Worm (Caenorhabditis elegans) whole organism, late embryonic: Measurements from ENCODE around the gene C36C9.6.

ENCODE experiments used
- ama-1 ChIP-seq: fragments of 150-350 bp; optimal IDR thresholded peaks from 2 replicates; lab custom pipeline; 2014
- ceh-2 ChIP-seq: sonication (generic microtip); optimal IDR thresholded peaks from 2 replicates; lab custom pipeline; 2016; ENCODE audit warnings: missing genotype, missing genetic modification characterization, missing compliant biosample characterization
- ceh-22 ChIP-seq: sonication (generic microtip); optimal IDR thresholded peaks from 2 replicates; lab custom pipeline; 2017; ENCODE audit warnings: missing biosample characterization, missing genetic modification characterization
- dmd-4 ChIP-seq: sonication (generic microtip); optimal IDR thresholded peaks from 2 replicates; lab custom pipeline; 2016; ENCODE audit warnings: borderline replicate concordance, missing genetic modification characterization, missing compliant biosample characterization
- eyg-1 ChIP-seq: sonication (generic microtip); optimal IDR thresholded peaks from 2 replicates; lab custom pipeline; 2016; ENCODE audit warnings: missing genotype, missing genetic modification characterization, missing compliant biosample characterization
- hlh-13 ChIP-seq: fragments of 200-800 bp; sonication (Bioruptor generic); optimal IDR thresholded peaks from 2 replicates; lab custom pipeline; 2018; ENCODE audit warnings: mild to moderate bottlenecking, missing genetic modification characterization, missing compliant biosample characterization
- hlh-6 ChIP-seq: sonication (generic microtip); optimal IDR thresholded peaks from 2 replicates; lab custom pipeline; 2016; ENCODE audit warnings: missing genotype, missing genetic modification characterization, missing compliant biosample characterization
- lim-6 ChIP-seq: sonication (generic microtip); optimal IDR thresholded peaks from 2 replicates; lab custom pipeline; 2016; ENCODE audit warnings: missing genetic modification characterization, missing compliant biosample characterization
- nhr-11 ChIP-seq: fragments of 150-350 bp; optimal IDR thresholded peaks from 2 replicates; lab custom pipeline; 2014; ENCODE audit warnings: missing biosample characterization, missing genetic modification characterization
- pax-1 ChIP-seq: fragments of 150-350 bp; optimal IDR thresholded peaks from 2 replicates; lab custom pipeline; 2014; ENCODE audit warnings: missing biosample characterization, missing genetic modification characterization
- tbx-2 ChIP-seq: sonication (generic microtip); optimal IDR thresholded peaks from 2 replicates; lab custom pipeline; 2016; ENCODE audit warnings: missing genetic modification characterization, missing compliant biosample characterization
- ttx-3 ChIP-seq: sonication (generic microtip); optimal IDR thresholded peaks from 2 replicates; lab custom pipeline; 2016; ENCODE audit warnings: missing genetic modification reagents, missing genetic modification characterization, missing compliant biosample characterization
- unc-55 ChIP-seq: sonication (generic microtip); optimal IDR thresholded peaks from 2 replicates; lab custom pipeline; 2017; ENCODE audit warnings: missing biosample characterization, missing genetic modification reagents, missing genetic modification characterization
- unc-86 ChIP-seq: sonication (generic microtip); optimal IDR thresholded peaks from 2 replicates; lab custom pipeline; 2016; ENCODE audit warnings: missing genetic modification characterization, missing compliant biosample characterization

- TF ChIP-seq ttx-3: no peak
- no peak for TF ChIP-seq ceh-22 (tag; lab: Kevin White, UChicago)
- TF ChIP-seq lim-6: no peak
- TF ChIP-seq unc-55 (GFP tag; lab: Kevin White, UChicago): no peak
- no peak for TF ChIP-seq ama-1 (lab: Kevin White, UChicago)
- no peak for TF ChIP-seq eyg-1 (tag; lab: Kevin White, UChicago)
- no peak for TF ChIP-seq pax-1
- TF ChIP-seq nhr-11 (tag; lab: Kevin White, UChicago): no peak
- no peak for TF ChIP-seq hlh-6
- TF ChIP-seq ceh-2 (tag; lab: Kevin White, UChicago): no peak
- no peak for TF ChIP-seq tbx-2 (tag; lab: Kevin White, UChicago)
- no peak for TF ChIP-seq dmd-4 (tag; lab: Kevin White, UChicago)
- TF ChIP-seq hlh-13 (GFP tag; lab: Kevin White, UChicago): no peak
- no peak for TF ChIP-seq unc-86 (tag; lab: Kevin White, UChicago)
Observed at ce11 chrX:1643442-1644096, 47.2 kb downstream of the C36C9.6 start.
